Worm (Caenorhabditis elegans) whole organism, early embryonic: ENCODE measurements around the gene B0212.3.

ENCODE experiments used
- ama-1 ChIP-seq: fragments of 150-350 bp; optimal IDR thresholded peaks from 2 replicates; lab custom pipeline; 2014
- ets-7 ChIP-seq: sonication (generic microtip); optimal IDR thresholded peaks from 2 replicates; lab custom pipeline; 2016; ENCODE audit warnings: missing genotype, missing genetic modification characterization, missing compliant biosample characterization
- flt-1 ChIP-seq: fragments of 200-800 bp; sonication (Bioruptor generic); IDR thresholded peaks from 2 replicates; pipeline ENCODE4 v1.3.6; 2022; ENCODE audit warnings: missing genetic modification characterization, missing compliant biosample characterization
- hmbx-1 ChIP-seq: sonication (generic microtip); optimal IDR thresholded peaks from 2 replicates; lab custom pipeline; 2016; ENCODE audit warnings: mild to moderate bottlenecking, missing genetic modification characterization, missing compliant biosample characterization
- pes-1 ChIP-seq: fragments of 200-800 bp; sonication (Bioruptor generic); IDR thresholded peaks from 2 replicates; pipeline ENCODE4 v1.3.6; 2022; ENCODE audit warnings: missing genetic modification reagents, missing genetic modification characterization, missing compliant biosample characterization
- tbx-37 ChIP-seq: fragments of 200-800 bp; sonication (Bioruptor generic); conservative IDR thresholded peaks from 2 replicates; pipeline ENCODE4 v1.3.6; 2022; ENCODE audit warnings: missing genetic modification reagents, missing genetic modification characterization, missing compliant biosample characterization

DNA sequence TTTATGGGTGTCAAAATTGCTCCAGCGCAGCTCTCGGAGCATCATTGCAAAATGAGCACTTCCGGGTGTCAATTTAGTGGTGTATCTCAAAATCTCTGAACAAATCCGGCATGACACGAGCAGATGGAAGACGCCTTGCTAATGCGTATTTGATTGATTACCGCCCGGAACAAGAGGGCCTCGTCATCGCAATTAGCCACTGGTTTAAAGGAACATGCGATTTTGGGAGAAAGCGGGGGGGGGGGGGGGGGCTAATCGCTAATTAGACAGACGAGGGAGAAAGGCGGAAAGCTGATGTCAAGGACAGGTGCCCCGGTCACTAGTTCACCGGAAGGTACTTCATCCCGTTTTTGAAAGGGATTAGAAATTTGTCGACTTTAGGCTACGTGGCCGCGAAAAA, 18.3 kb upstream of the B0212.3 start:
- TF ChIP-seq tbx-37 (GFP tag; lab: Robert Waterston, UW) (no peak), flt-1 (GFP tag; lab: Robert Waterston, UW) (0 out of 2 replicates have a peak, but pooled peaks have one; percentile 18), pes-1 (no peak), hmbx-1 (no peak), ama-1 (no peak), ets-7 (tag; lab: Kevin White, UChicago) (no peak)
